Fruit fly (Drosophila melanogaster) whole organism, prepupa: ENCODE data around the gene Mst33A.

Source experiments
- Blimp-1 ChIP-seq: fragments of 200-800 bp; sonication (Bioruptor generic); optimal IDR thresholded peaks from 3 replicates; lab custom pipeline; 2017; ENCODE audit warnings: missing biosample characterization, missing genetic modification characterization, mild to moderate bottlenecking, moderate library complexity, missing genetic modification reagents
- CG4318 ChIP-seq: fragments of 200-800 bp; sonication (Bioruptor generic); optimal IDR thresholded peaks from 3 replicates; lab custom pipeline; 2017; ENCODE audit warnings: missing biosample characterization, mild to moderate bottlenecking, missing genetic modification characterization
- fd85E ChIP-seq: fragments of 200-800 bp; sonication (Bioruptor generic); optimal IDR thresholded peaks from 3 replicates; lab custom pipeline; 2016; ENCODE audit warnings: missing biosample characterization, missing genetic modification characterization

DNA sequence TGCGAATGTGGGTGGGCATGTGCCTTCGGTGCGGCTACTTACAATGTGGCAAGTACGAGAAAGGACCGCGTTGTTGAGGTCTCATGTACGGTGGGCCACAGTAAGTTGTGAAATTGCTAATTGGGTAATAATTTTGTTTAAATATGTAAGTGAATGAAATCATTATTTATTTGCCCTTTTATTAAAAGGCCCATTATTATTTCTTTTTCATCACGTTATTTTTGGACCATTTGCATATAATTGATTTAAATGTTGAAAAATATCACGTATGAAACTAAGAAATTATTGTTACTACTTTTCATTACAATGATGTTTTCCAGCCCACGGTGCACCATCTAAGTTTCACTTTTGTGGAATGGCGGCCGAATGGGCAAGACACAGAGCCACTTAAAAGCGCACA, 41.7 kb upstream of the Mst33A start:
- TF ChIP-seq CG4318 (GFP tag; lab: Kevin White, UChicago) (no peak), Blimp-1 (GFP tag; lab: Kevin White, UChicago) (no peak), fd85E (GFP tag; lab: Kevin White, UChicago) (no peak)
